Fruit fly (Drosophila melanogaster) whole organism, embryonic: Measurements from ENCODE around the gene CG33203.

Source experiments
- Abd-B ChIP-seq: fragments of 200-800 bp; sonication (Bioruptor generic); optimal IDR thresholded peaks from 2 replicates; lab custom pipeline; 2018; ENCODE audit warnings: missing biosample characterization, mild to moderate bottlenecking, missing genetic modification characterization, moderate library complexity
- Atf3 ChIP-seq: fragments of 200-800 bp; sonication (Bioruptor generic); optimal IDR thresholded peaks from 3 replicates; lab custom pipeline; 2016; ENCODE audit warnings: missing biosample characterization, missing genetic modification characterization
- Atf6 ChIP-seq: fragments of 200-800 bp; sonication (Bioruptor generic); IDR thresholded peaks from 2 replicates; pipeline ENCODE4 v1.3.6; 2022; ENCODE audit warnings: missing biosample characterization, missing genetic modification characterization
- B-H1 ChIP-seq: fragments of 200-800 bp; sonication (Bioruptor generic); IDR thresholded peaks from 3 replicates; pipeline ENCODE4 v1.3.6; 2022; ENCODE audit warnings: missing biosample characterization, missing genetic modification characterization
- Blimp-1 ChIP-seq: fragments of 200-800 bp; sonication (Bioruptor generic); optimal IDR thresholded peaks from 3 replicates; lab custom pipeline; 2018; ENCODE audit warnings: missing biosample characterization, missing genetic modification characterization, mild to moderate bottlenecking, moderate library complexity, missing genetic modification reagents
- CG10959 ChIP-seq: fragments of 200-800 bp; sonication (Bioruptor generic); IDR thresholded peaks from 2 replicates; pipeline ENCODE4 v1.3.6; 2022; ENCODE audit warnings: missing biosample characterization, missing genetic modification characterization
- CG11093 ChIP-seq: fragments of 200-800 bp; sonication (Bioruptor generic); IDR thresholded peaks from 3 replicates; pipeline ENCODE4 v1.3.6; 2022; ENCODE audit warnings: missing biosample characterization, missing genetic modification characterization
- CG11723 ChIP-seq: fragments of 200-800 bp; sonication (Bioruptor generic); optimal IDR thresholded peaks from 2 replicates; lab custom pipeline; 2017; ENCODE audit warnings: missing biosample characterization, mild to moderate bottlenecking, missing genetic modification characterization
- CG1233 ChIP-seq: fragments of 200-800 bp; sonication (Bioruptor generic); optimal IDR thresholded peaks from 4 replicates; lab custom pipeline; 2018; ENCODE audit warnings: missing biosample characterization, mild to moderate bottlenecking, missing genetic modification characterization
- CG15479 ChIP-seq: fragments of 200-800 bp; sonication (Bioruptor generic); optimal IDR thresholded peaks from 3 replicates; lab custom pipeline; 2019; ENCODE audit warnings: missing biosample characterization, mild to moderate bottlenecking, missing genetic modification characterization, moderate library complexity
- CG17359 ChIP-seq: fragments of 200-800 bp; sonication (Bioruptor generic); optimal IDR thresholded peaks from 3 replicates; lab custom pipeline; 2018; ENCODE audit warnings: missing biosample characterization, mild to moderate bottlenecking, missing genetic modification characterization, moderate library complexity
- CG2678 ChIP-seq: fragments of 200-800 bp; sonication (Bioruptor generic); optimal IDR thresholded peaks from 3 replicates; lab custom pipeline; 2019; ENCODE audit warnings: missing biosample characterization, mild to moderate bottlenecking, missing genetic modification characterization, moderate library complexity
- CG2875 ChIP-seq: fragments of 200-800 bp; sonication (Bioruptor generic); optimal IDR thresholded peaks from 2 replicates; lab custom pipeline; 2017; ENCODE audit warnings: missing biosample characterization, mild to moderate bottlenecking, missing genetic modification characterization, missing genetic modification reagents
- CG42726 ChIP-seq: fragments of 200-800 bp; sonication (Bioruptor generic); IDR thresholded peaks from 2 replicates; pipeline ENCODE4 v1.3.6; 2022; ENCODE audit warnings: missing biosample characterization, missing genetic modification characterization; ENCODE audit not compliant: partially characterized antibody
- CG4820 ChIP-seq: fragments of 200-800 bp; sonication (Bioruptor generic); optimal IDR thresholded peaks from 3 replicates; lab custom pipeline; 2016; ENCODE audit warnings: missing biosample characterization, missing genetic modification characterization
- CG6683 ChIP-seq: fragments of 200-800 bp; sonication (Bioruptor generic); optimal IDR thresholded peaks from 2 replicates; lab custom pipeline; 2017; ENCODE audit warnings: missing biosample characterization, mild to moderate bottlenecking, missing genetic modification characterization, missing genetic modification reagents
- CG6765 ChIP-seq: fragments of 200-800 bp; sonication (Bioruptor generic); optimal IDR thresholded peaks from 3 replicates; lab custom pipeline; 2017; ENCODE audit warnings: missing biosample characterization, mild to moderate bottlenecking, missing genetic modification characterization
- CG6813 ChIP-seq: fragments of 200-800 bp; sonication (Bioruptor generic); optimal IDR thresholded peaks from 2 replicates; lab custom pipeline; 2017; ENCODE audit warnings: missing biosample characterization, missing genetic modification characterization, mild to moderate bottlenecking, moderate library complexity, missing genetic modification reagents
- CG7271 ChIP-seq: fragments of 200-800 bp; sonication (Bioruptor generic); optimal IDR thresholded peaks from 2 replicates; lab custom pipeline; 2018; ENCODE audit warnings: missing biosample characterization, mild to moderate bottlenecking, missing genetic modification characterization, moderate library complexity
- CG7556 ChIP-seq: fragments of 200-800 bp; sonication (Bioruptor generic); optimal IDR thresholded peaks from 2 replicates; lab custom pipeline; 2017; ENCODE audit warnings: missing biosample characterization, mild to moderate bottlenecking, missing genetic modification characterization
- CG7745 ChIP-seq: fragments of 200-800 bp; sonication (Bioruptor generic); optimal IDR thresholded peaks from 2 replicates; lab custom pipeline; 2018; ENCODE audit warnings: missing biosample characterization, mild to moderate bottlenecking, missing genetic modification characterization, moderate library complexity
- CG8388 ChIP-seq: fragments of 200-800 bp; sonication (Bioruptor generic); optimal IDR thresholded peaks from 2 replicates; lab custom pipeline; 2019; ENCODE audit warnings: missing biosample characterization, mild to moderate bottlenecking, missing genetic modification characterization, moderate library complexity
- CG9876 ChIP-seq: fragments of 200-800 bp; sonication (Bioruptor generic); optimal IDR thresholded peaks from 2 replicates; lab custom pipeline; 2016; ENCODE audit warnings: missing biosample characterization, missing genetic modification characterization
- CoRest ChIP-seq: fragments of 200-800 bp; sonication (Bioruptor generic); optimal IDR thresholded peaks from 3 replicates; lab custom pipeline; 2018; ENCODE audit warnings: missing biosample characterization, mild to moderate bottlenecking, missing genetic modification characterization, moderate library complexity
- Dip3 ChIP-seq: fragments of 200-800 bp; sonication (Bioruptor generic); optimal IDR thresholded peaks from 3 replicates; lab custom pipeline; 2016; ENCODE audit warnings: missing biosample characterization, missing genetic modification characterization
- Jarid2 ChIP-seq: fragments of 200-800 bp; sonication (Bioruptor generic); optimal IDR thresholded peaks from 3 replicates; lab custom pipeline; 2017; ENCODE audit warnings: mild to moderate bottlenecking, missing biosample characterization, missing genetic modification reagents, missing genetic modification characterization
- Nf-YA ChIP-seq: fragments of 200-800 bp; sonication (Bioruptor generic); IDR thresholded peaks from 2 replicates; pipeline ENCODE4 v1.3.6; 2022; ENCODE audit warnings: missing biosample characterization, missing genetic modification characterization
- Nf-YC ChIP-seq: fragments of 200-800 bp; optimal IDR thresholded peaks from 3 replicates; lab custom pipeline; 2019; ENCODE audit warnings: missing biosample characterization, mild to moderate bottlenecking, missing genetic modification characterization, moderate library complexity
- Oli ChIP-seq: fragments of 200-800 bp; sonication (Bioruptor generic); optimal IDR thresholded peaks from 2 replicates; lab custom pipeline; 2018; ENCODE audit warnings: missing biosample characterization, mild to moderate bottlenecking, missing genetic modification characterization, moderate library complexity
- Opbp ChIP-seq: fragments of 200-800 bp; sonication (Bioruptor generic); IDR thresholded peaks from 3 replicates; pipeline ENCODE4 v1.3.6; 2022; ENCODE audit warnings: missing biosample characterization, missing genetic modification characterization; ENCODE audit not compliant: partially characterized antibody
- PHDP ChIP-seq: fragments of 200-800 bp; sonication (Bioruptor generic); optimal IDR thresholded peaks from 3 replicates; lab custom pipeline; 2018; ENCODE audit warnings: missing biosample characterization, mild to moderate bottlenecking, missing genetic modification characterization, moderate library complexity
- Spps ChIP-seq: fragments of 200-800 bp; sonication (Bioruptor generic); optimal IDR thresholded peaks from 2 replicates; lab custom pipeline; 2018; ENCODE audit warnings: missing biosample characterization, mild to moderate bottlenecking, missing genetic modification characterization
- Xrp1 ChIP-seq: fragments of 200-800 bp; sonication (Bioruptor generic); IDR thresholded peaks from 2 replicates; pipeline ENCODE4 v1.3.6; 2022; ENCODE audit warnings: missing biosample characterization, missing genetic modification characterization
- cg ChIP-seq: fragments of 200-800 bp; sonication (Bioruptor generic); optimal IDR thresholded peaks from 3 replicates; lab custom pipeline; 2019; ENCODE audit warnings: missing biosample characterization, mild to moderate bottlenecking, missing genetic modification characterization, moderate library complexity
- chn ChIP-seq: fragments of 200-800 bp; sonication (Bioruptor generic); optimal IDR thresholded peaks from 2 replicates; lab custom pipeline; 2016; ENCODE audit warnings: missing biosample characterization, missing genetic modification characterization
- dati ChIP-seq: fragments of 200-800 bp; sonication (Bioruptor generic); IDR thresholded peaks from 2 replicates; pipeline ENCODE4 v1.3.6; 2022; ENCODE audit warnings: missing biosample characterization, missing genetic modification characterization
- dm ChIP-seq: fragments of 200-800 bp; sonication (Bioruptor generic); optimal IDR thresholded peaks from 3 replicates; lab custom pipeline; 2016; ENCODE audit warnings: missing biosample characterization, missing genetic modification characterization
- emc ChIP-seq: fragments of 200-800 bp; sonication (Bioruptor generic); optimal IDR thresholded peaks from 2 replicates; lab custom pipeline; 2016; ENCODE audit warnings: missing biosample characterization, missing genetic modification characterization
- fd64A ChIP-seq: fragments of 200-800 bp; sonication (Bioruptor generic); optimal IDR thresholded peaks from 3 replicates; lab custom pipeline; 2018; ENCODE audit warnings: missing biosample characterization, mild to moderate bottlenecking, missing genetic modification characterization
- knrl ChIP-seq: fragments of 200-800 bp; sonication (Bioruptor generic); IDR thresholded peaks from 3 replicates; pipeline ENCODE4 v1.3.6; 2022; ENCODE audit warnings: missing biosample characterization, missing genetic modification characterization; ENCODE audit not compliant: partially characterized antibody
- lab ChIP-seq: fragments of 200-800 bp; sonication (Bioruptor generic); optimal IDR thresholded peaks from 3 replicates; lab custom pipeline; 2017; ENCODE audit warnings: missing biosample characterization, missing genetic modification characterization, mild to moderate bottlenecking, moderate library complexity, missing genetic modification reagents
- mirr ChIP-seq: fragments of 200-800 bp; sonication (Bioruptor generic); optimal IDR thresholded peaks from 3 replicates; lab custom pipeline; 2018; ENCODE audit warnings: missing biosample characterization, mild to moderate bottlenecking, missing genetic modification characterization
- nerfin-1 ChIP-seq: fragments of 200-800 bp; sonication (Bioruptor generic); optimal IDR thresholded peaks from 3 replicates; lab custom pipeline; 2019; ENCODE audit warnings: missing biosample characterization, mild to moderate bottlenecking, missing genetic modification characterization, moderate library complexity
- odd ChIP-seq: fragments of 200-800 bp; sonication (Bioruptor generic); optimal IDR thresholded peaks from 2 replicates; lab custom pipeline; 2017; ENCODE audit warnings: missing biosample characterization, mild to moderate bottlenecking, missing genetic modification characterization
- sc ChIP-seq, 3 experiments: fragments of >200 bp in 2 of 3; fragments of 200-800 bp in 1 of 3; sonication (Bioruptor generic) in 1 of 3; optimal IDR thresholded peaks; 2 replicates in 2 of 3; 3 replicates in 1 of 3; lab custom pipeline; 2017; ENCODE audit warnings: mild to moderate bottlenecking in 1 of 3, missing biosample characterization in 1 of 3, missing genetic modification characterization in 1 of 3, missing genetic modification reagents in 1 of 3
- tgo ChIP-seq: fragments of 200-800 bp; sonication (Bioruptor generic); IDR thresholded peaks from 3 replicates; pipeline ENCODE4 v1.3.6; 2022; ENCODE audit warnings: missing biosample characterization, missing genetic modification characterization
- wor ChIP-seq: fragments of 200-800 bp; sonication (Bioruptor generic); IDR thresholded peaks from 2 replicates; pipeline ENCODE4 v1.3.6; 2022; ENCODE audit warnings: missing biosample characterization, missing genetic modification characterization
- zfh1 ChIP-seq: fragments of 200-800 bp; sonication (Bioruptor generic); IDR thresholded peaks from 3 replicates; pipeline ENCODE4 v1.3.6; 2022; ENCODE audit warnings: missing biosample characterization, missing genetic modification characterization

CG33203 gene

dm6 chr3R:28857287-28858024, 30.1 kb downstream of the CG33203 start (continued):
- TF ChIP-seq Atf6: 0 out of 2 replicates have a peak, but pooled peaks have one; percentile 21
- TF ChIP-seq Oli (tag; lab: Kevin White, UChicago): peak; percentile 49
- no peak for TF ChIP-seq Nf-YC
- TF ChIP-seq CG7556: peak; percentile 1
- TF ChIP-seq emc: no peak
- no peak for TF ChIP-seq CG11093 (GFP tag; lab: Robert Waterston, UW)
- no peak for TF ChIP-seq Jarid2 (GFP tag; lab: Kevin White, UChicago)
- peak; percentile 17 for TF ChIP-seq CG1233 (GFP tag; lab: Kevin White, UChicago)
- no peak for TF ChIP-seq knrl (GFP tag; lab: Robert Waterston, UW)
- no peak for TF ChIP-seq cg
- no peak for TF ChIP-seq Atf3 (GFP tag; lab: Kevin White, UChicago)
- TF ChIP-seq sc (optimal IDR thresholded peaks at IDR 0.05; lab: Kevin White, UChicago): no peak
- peak; percentile 2 for TF ChIP-seq sc (GFP tag; optimal IDR thresholded peaks at IDR 0.05; lab: Kevin White, UChicago)
- no peak for TF ChIP-seq CG2875
- no peak for TF ChIP-seq CG9876
- TF ChIP-seq Opbp (GFP tag; lab: Robert Waterston, UW): no peak
- peak; percentile 58 for TF ChIP-seq CG2678
- 0 out of 2 replicates have a peak, but pooled peaks have one; percentile 27 for TF ChIP-seq CG10959 (GFP tag; lab: Robert Waterston, UW)
- TF ChIP-seq mirr (GFP tag; lab: Kevin White, UChicago): no peak
- no peak for TF ChIP-seq dm (GFP tag; lab: Kevin White, UChicago)
- no peak for TF ChIP-seq CG6683
- TF ChIP-seq CG4820 (GFP tag; lab: Kevin White, UChicago): no peak
- TF ChIP-seq CoRest (tag; lab: Kevin White, UChicago): peak; percentile 38
- peak; percentile 12 for TF ChIP-seq odd
- peak; percentile 59 for TF ChIP-seq CG17359 (tag; lab: Kevin White, UChicago)
- TF ChIP-seq B-H1 (GFP tag; lab: Robert Waterston, UW): 0 out of 3 replicates have a peak, but pooled peaks have one; percentile 40
- TF ChIP-seq CG7271 (tag; lab: Kevin White, UChicago): no peak
- TF ChIP-seq chn (GFP tag; lab: Kevin White, UChicago): peak; percentile 15
- no peak for TF ChIP-seq CG6765
- TF ChIP-seq Dip3 (GFP tag; lab: Kevin White, UChicago): no peak
- TF ChIP-seq zfh1 (GFP tag; lab: Robert Waterston, UW): peak; percentile 69
- no peak for TF ChIP-seq wor (GFP tag; lab: Robert Waterston, UW)
- TF ChIP-seq Spps (tag; lab: Kevin White, UChicago): no peak
- TF ChIP-seq Blimp-1 (GFP tag; lab: Kevin White, UChicago): peak; percentile 56
- peak; percentile 45 for TF ChIP-seq CG8388 (GFP tag; lab: Kevin White, UChicago)
- TF ChIP-seq fd64A: peak; percentile 33
- TF ChIP-seq CG7745 (tag; lab: Kevin White, UChicago): no peak
- peak; percentile 3 for TF ChIP-seq CG11723 (GFP tag; lab: Kevin White, UChicago)
- TF ChIP-seq lab (GFP tag; lab: Kevin White, UChicago): peak; percentile 44
- no peak for TF ChIP-seq nerfin-1 (tag; lab: Kevin White, UChicago)
- TF ChIP-seq CG15479: no peak
- TF ChIP-seq CG42726 (GFP tag; lab: Robert Waterston, UW): no peak
- TF ChIP-seq PHDP (tag; lab: Kevin White, UChicago): peak; percentile 42
- no peak for TF ChIP-seq dati
- no peak for TF ChIP-seq Abd-B (GFP tag; lab: Kevin White, UChicago)
- peak; percentile 33; the same call in 1 of the 3 replicates for TF ChIP-seq tgo (GFP tag; lab: Robert Waterston, UW)
- TF ChIP-seq CG6813: no peak
- peak; percentile 63 for TF ChIP-seq Xrp1
- TF ChIP-seq Nf-YA (GFP tag; lab: Robert Waterston, UW): no peak
